Worm (Caenorhabditis elegans) whole organism, young adult: ENCODE data around the gene fzo-1.
A peak's percentile ranks its signal among the peaks of the same experiment; 100 is the strongest.

Source experiments
- B0035.1 ChIP-seq: sonication (generic microtip); optimal IDR thresholded peaks from 2 replicates; lab custom pipeline; 2016; ENCODE audit warnings: missing genetic modification characterization, mild to moderate bottlenecking, missing compliant biosample characterization, missing genotype, missing genetic modification reagents
- C06A6.2 ChIP-seq: fragments of 200-800 bp; sonication (Bioruptor generic); conservative IDR thresholded peaks from 2 replicates; pipeline ENCODE4 v1.3.6; 2022; ENCODE audit warnings: missing genetic modification characterization, missing compliant biosample characterization
- F10E7.11 ChIP-seq: sonication (generic microtip); optimal IDR thresholded peaks from 2 replicates; lab custom pipeline; 2017; ENCODE audit warnings: mild to moderate bottlenecking, missing genetic modification characterization, moderate library complexity, missing compliant biosample characterization
- F22D6.2 ChIP-seq: sonication (generic microtip); optimal IDR thresholded peaks from 2 replicates; lab custom pipeline; 2016; ENCODE audit warnings: mild to moderate bottlenecking, missing genetic modification characterization, missing compliant biosample characterization
- F23B12.7 ChIP-seq: sonication (generic microtip); optimal IDR thresholded peaks from 2 replicates; lab custom pipeline; 2017; ENCODE audit warnings: missing genetic modification characterization, mild to moderate bottlenecking, missing compliant biosample characterization, antibody characterized with exemption, moderate library complexity; ENCODE audit not compliant: insufficient read depth
- F33H1.4 ChIP-seq: fragments of 200-800 bp; sonication (Bioruptor generic); IDR thresholded peaks from 2 replicates; pipeline ENCODE4 v1.3.6; 2022; ENCODE audit warnings: missing genetic modification reagents, missing genetic modification characterization, missing compliant biosample characterization
- K12H6.12 ChIP-seq: fragments of 200-800 bp; sonication (Bioruptor generic); optimal IDR thresholded peaks from 2 replicates; lab custom pipeline; 2018; ENCODE audit warnings: mild to moderate bottlenecking, missing genetic modification characterization, missing compliant biosample characterization
- cebp-1 ChIP-seq, 2 experiments: fragments of 200-800 bp in 1 of 2; sonication (Bioruptor generic) in 1 of 2; sonication (generic microtip) in 1 of 2; IDR thresholded peaks in 1 of 2; optimal IDR thresholded peaks in 1 of 2; 2 replicates each; pipeline versions ENCODE4 v1.3.6 to Lab custom; 2017 to 2022; ENCODE audit warnings: missing compliant biosample characterization in 2 of 2, missing genetic modification characterization in 2 of 2, mild to moderate bottlenecking in 1 of 2, missing genetic modification reagents in 1 of 2, moderate library complexity in 1 of 2
- cebp-2 ChIP-seq: fragments of 200-800 bp; sonication (Bioruptor generic); IDR thresholded peaks from 2 replicates; pipeline ENCODE4 v1.3.6; 2022; ENCODE audit warnings: missing genetic modification characterization, missing compliant biosample characterization
- ceh-100 ChIP-seq: fragments of 200-800 bp; sonication (Bioruptor generic); IDR thresholded peaks from 2 replicates; pipeline ENCODE4 v1.3.6; 2022; ENCODE audit warnings: missing genetic modification reagents, missing genetic modification characterization, missing compliant biosample characterization
- ceh-79 ChIP-seq: sonication (generic microtip); optimal IDR thresholded peaks from 2 replicates; lab custom pipeline; 2017; ENCODE audit warnings: mild to moderate bottlenecking, missing genetic modification characterization, missing compliant biosample characterization
- ceh-91 ChIP-seq: fragments of 200-800 bp; sonication (Bioruptor generic); IDR thresholded peaks from 2 replicates; pipeline ENCODE4 v1.3.6; 2022; ENCODE audit warnings: missing genetic modification reagents, missing genetic modification characterization, missing compliant biosample characterization
- chd-7 ChIP-seq: sonication (generic microtip); optimal IDR thresholded peaks from 2 replicates; lab custom pipeline; 2016; ENCODE audit warnings: mild to moderate bottlenecking, missing genetic modification characterization, moderate library complexity, missing compliant biosample characterization
- efl-1 ChIP-seq: fragments of 150-350 bp; optimal IDR thresholded peaks from 2 replicates; lab custom pipeline; 2014; ENCODE audit warnings: missing biosample characterization, missing genetic modification reagents, missing genetic modification characterization
- egl-18 ChIP-seq: fragments of 200-800 bp; sonication (Bioruptor generic); IDR thresholded peaks from 2 replicates; pipeline ENCODE4 v1.3.6; 2022; ENCODE audit warnings: missing genetic modification reagents, missing genetic modification characterization, missing compliant biosample characterization
- ekl-4 ChIP-seq: fragments of 200-800 bp; sonication (Bioruptor generic); IDR thresholded peaks from 2 replicates; pipeline ENCODE4 v1.3.6; 2022; ENCODE audit warnings: missing genetic modification reagents, missing genetic modification characterization, missing compliant biosample characterization
- ets-4 ChIP-seq: fragments of 200-800 bp; sonication (Bioruptor generic); optimal IDR thresholded peaks from 2 replicates; lab custom pipeline; 2018; ENCODE audit warnings: mild to moderate bottlenecking, missing genetic modification characterization, missing compliant biosample characterization
- fkh-3 ChIP-seq: sonication (generic microtip); optimal IDR thresholded peaks from 2 replicates; lab custom pipeline; 2016; ENCODE audit warnings: mild to moderate bottlenecking, missing genetic modification characterization, missing compliant biosample characterization
- gei-17 ChIP-seq: fragments of 200-800 bp; sonication (Bioruptor generic); optimal IDR thresholded peaks from 2 replicates; lab custom pipeline; 2018; ENCODE audit warnings: mild to moderate bottlenecking, missing genetic modification characterization, missing compliant biosample characterization
- hmg-20 ChIP-seq: fragments of 200-800 bp; sonication (Bioruptor generic); IDR thresholded peaks from 2 replicates; pipeline ENCODE4 v1.3.6; 2022; ENCODE audit warnings: missing genetic modification reagents, missing genetic modification characterization, missing compliant biosample characterization
- hrde-1 ChIP-seq: sonication (generic microtip); optimal IDR thresholded peaks from 2 replicates; lab custom pipeline; 2016; ENCODE audit warnings: missing genetic modification characterization, mild to moderate bottlenecking, missing compliant biosample characterization, moderate library complexity, missing genotype, missing genetic modification reagents, borderline replicate concordance
- hsf-1 ChIP-seq: fragments of 200-800 bp; sonication (Bioruptor generic); IDR thresholded peaks from 2 replicates; pipeline ENCODE4 v1.3.6; 2022; ENCODE audit warnings: missing genetic modification reagents, missing genetic modification characterization, missing compliant biosample characterization
- lag-1 ChIP-seq: fragments of 200-800 bp; sonication (Bioruptor generic); IDR thresholded peaks from 2 replicates; pipeline ENCODE4 v1.3.6; 2022; ENCODE audit warnings: missing genetic modification reagents, missing genetic modification characterization, missing compliant biosample characterization
- lin-40 ChIP-seq: sonication (generic microtip); optimal IDR thresholded peaks from 2 replicates; lab custom pipeline; 2016; ENCODE audit warnings: missing genetic modification characterization, mild to moderate bottlenecking, missing compliant biosample characterization, missing genotype, missing genetic modification reagents
- madf-10 ChIP-seq: sonication (generic microtip); optimal IDR thresholded peaks from 2 replicates; lab custom pipeline; 2016; ENCODE audit warnings: mild to moderate bottlenecking, missing genetic modification characterization, missing compliant biosample characterization
- nfya-2 ChIP-seq: fragments of 200-800 bp; sonication (Bioruptor generic); IDR thresholded peaks from 2 replicates; pipeline ENCODE4 v1.3.6; 2022; ENCODE audit warnings: missing genetic modification reagents, missing genetic modification characterization, missing compliant biosample characterization
- nhr-90 ChIP-seq: sonication (generic microtip); optimal IDR thresholded peaks from 2 replicates; lab custom pipeline; 2016; ENCODE audit warnings: missing genotype, mild to moderate bottlenecking, missing genetic modification characterization, missing compliant biosample characterization
- rcor-1 ChIP-seq: fragments of 200-800 bp; sonication (Bioruptor generic); IDR thresholded peaks from 2 replicates; pipeline ENCODE4 v1.3.6; 2022; ENCODE audit warnings: missing genetic modification reagents, missing genetic modification characterization, missing compliant biosample characterization
- snpc-1.1 ChIP-seq: sonication (generic microtip); optimal IDR thresholded peaks from 2 replicates; lab custom pipeline; 2017; ENCODE audit warnings: missing genetic modification characterization, mild to moderate bottlenecking, missing compliant biosample characterization, antibody characterized with exemption, moderate library complexity, missing genotype, missing genetic modification reagents; ENCODE audit not compliant: insufficient read depth
- snpc-3.4 ChIP-seq: sonication (generic microtip); optimal IDR thresholded peaks from 2 replicates; lab custom pipeline; 2017; ENCODE audit warnings: missing genetic modification characterization, mild to moderate bottlenecking, missing compliant biosample characterization, antibody characterized with exemption, moderate library complexity, missing genotype, missing genetic modification reagents
- tlf-1 ChIP-seq: fragments of 200-800 bp; sonication (Bioruptor generic); optimal IDR thresholded peaks from 2 replicates; lab custom pipeline; 2018; ENCODE audit warnings: mild to moderate bottlenecking, missing genetic modification characterization, missing compliant biosample characterization
- xnd-1 ChIP-seq: sonication (generic microtip); optimal IDR thresholded peaks from 2 replicates; lab custom pipeline; 2016; ENCODE audit warnings: missing genotype, missing genetic modification reagents, missing genetic modification characterization, missing compliant biosample characterization
- zfh-2 ChIP-seq: fragments of 200-800 bp; sonication (Bioruptor generic); conservative IDR thresholded peaks from 2 replicates; pipeline ENCODE4 v1.3.6; 2022; ENCODE audit warnings: missing genetic modification reagents, missing genetic modification characterization, missing compliant biosample characterization
- ztf-18 ChIP-seq: sonication (generic microtip); optimal IDR thresholded peaks from 2 replicates; lab custom pipeline; 2016; ENCODE audit warnings: missing genotype, mild to moderate bottlenecking, missing genetic modification characterization, missing compliant biosample characterization
- ztf-25 ChIP-seq: fragments of 200-800 bp; sonication (Bioruptor generic); IDR thresholded peaks from 2 replicates; pipeline ENCODE4 v1.3.6; 2022; ENCODE audit warnings: missing genetic modification reagents, missing genetic modification characterization, missing compliant biosample characterization
- ztf-28 ChIP-seq: fragments of 200-800 bp; sonication (Bioruptor generic); IDR thresholded peaks from 2 replicates; pipeline ENCODE4 v1.3.6; 2022; ENCODE audit warnings: missing genetic modification reagents, missing genetic modification characterization, missing compliant biosample characterization

Gene fzo-1

ce11 chrII:5844694-5845129, 8.7 kb upstream of the fzo-1 start (continued):
- TF ChIP-seq ceh-91 (GFP tag; lab: Robert Waterston, UW): peak; percentile 76
- peak; percentile 49 for TF ChIP-seq efl-1 (GFP tag; lab: Kevin White, UChicago)
- TF ChIP-seq F10E7.11 (tag; lab: Kevin White, UChicago): peak; percentile 88
- TF ChIP-seq zfh-2 (GFP tag; lab: Robert Waterston, UW): peak; percentile 97
- peak; percentile 95 for TF ChIP-seq egl-18 (GFP tag; lab: Robert Waterston, UW)
- TF ChIP-seq ztf-25: peak; percentile 80
- peak; percentile 91 for TF ChIP-seq cebp-1 (GFP tag; IDR thresholded peaks at IDR 0.05; lab: Robert Waterston, UW)
- peak; percentile 98 for TF ChIP-seq cebp-1 (tag; optimal IDR thresholded peaks at IDR 0.05; lab: Kevin White, UChicago)
- TF ChIP-seq nfya-2 (GFP tag; lab: Robert Waterston, UW): peak; percentile 76; the same call in 1 of the 2 replicates
- peak; percentile 95 for TF ChIP-seq F22D6.2 (tag; lab: Kevin White, UChicago)
- peak; percentile 97 for TF ChIP-seq madf-10 (tag; lab: Kevin White, UChicago)
- TF ChIP-seq cebp-2 (GFP tag; lab: Robert Waterston, UW): peak; percentile 94
- peak; percentile 99 for TF ChIP-seq C06A6.2 (GFP tag; lab: Robert Waterston, UW)
- peak; percentile 97 for TF ChIP-seq ceh-79 (tag; lab: Kevin White, UChicago)
- peak; percentile 97 for TF ChIP-seq hmg-20 (GFP tag; lab: Robert Waterston, UW)
- TF ChIP-seq ceh-100 (GFP tag; lab: Robert Waterston, UW): peak; percentile 95
- TF ChIP-seq snpc-1.1 (tag; lab: Kevin White, UChicago): peak; percentile 99
- peak; percentile 94 for TF ChIP-seq ztf-28 (GFP tag; lab: Robert Waterston, UW)
- peak; percentile 95 for TF ChIP-seq gei-17 (GFP tag; lab: Kevin White, UChicago)
- TF ChIP-seq K12H6.12 (tag; lab: Kevin White, UChicago): peak; percentile 99
- peak; percentile 88 for TF ChIP-seq ztf-18
- peak; percentile 81 for TF ChIP-seq F33H1.4 (GFP tag; lab: Robert Waterston, UW)
- TF ChIP-seq lin-40 (tag; lab: Kevin White, UChicago): peak; percentile 99
- TF ChIP-seq F23B12.7 (tag; lab: Kevin White, UChicago): peak; percentile 98
- TF ChIP-seq fkh-3 (tag; lab: Kevin White, UChicago): peak; percentile 86
- peak; percentile 97 for TF ChIP-seq B0035.1 (tag; lab: Kevin White, UChicago)
- TF ChIP-seq chd-7: peak; percentile 100
- peak; percentile 94 for TF ChIP-seq lag-1 (GFP tag; lab: Robert Waterston, UW)
- TF ChIP-seq ekl-4 (GFP tag; lab: Robert Waterston, UW): peak; percentile 99
- peak; percentile 99 for TF ChIP-seq snpc-3.4 (tag; lab: Kevin White, UChicago)

- TF ChIP-seq hrde-1: no peak
- TF ChIP-seq ceh-79 (tag; lab: Kevin White, UChicago): no peak
- TF ChIP-seq ets-4 (GFP tag; lab: Kevin White, UChicago): no peak
- no peak for TF ChIP-seq rcor-1 (GFP tag; lab: Robert Waterston, UW)
- no peak for TF ChIP-seq xnd-1
- no peak for TF ChIP-seq hsf-1 (GFP tag; lab: Robert Waterston, UW)
- no peak for TF ChIP-seq tlf-1
- TF ChIP-seq nhr-90 (tag; lab: Kevin White, UChicago): no peak
Measured at ce11 chrII:5841866-5842265, 5.9 kb upstream of the fzo-1 start, which contains the start of gene nep-25. Gene nep-25 (plus strand): TSS chrII:5842240.
